Fruit fly (Drosophila melanogaster) whole organism, adult: ENCODE data around the gene KP78b.

ENCODE experiments used
- CG11617 ChIP-seq: fragments of 200-800 bp; sonication (Bioruptor generic); optimal IDR thresholded peaks from 2 replicates; lab custom pipeline; 2017; ENCODE audit warnings: mild to moderate bottlenecking, missing biosample characterization, missing genetic modification reagents, missing genetic modification characterization
- CG12768 ChIP-seq: fragments of 200-800 bp; sonication (Bioruptor generic); optimal IDR thresholded peaks from 2 replicates; lab custom pipeline; 2017; ENCODE audit warnings: missing biosample characterization, missing genetic modification characterization, mild to moderate bottlenecking, moderate library complexity, missing genetic modification reagents
- CG14711 ChIP-seq: fragments of 200-800 bp; sonication (Bioruptor generic); optimal IDR thresholded peaks from 2 replicates; lab custom pipeline; 2018; ENCODE audit warnings: missing biosample characterization, mild to moderate bottlenecking, missing genetic modification characterization, moderate library complexity
- CG1620 ChIP-seq: fragments of 200-800 bp; sonication (Bioruptor generic); optimal IDR thresholded peaks from 2 replicates; lab custom pipeline; 2016; ENCODE audit warnings: missing biosample characterization, missing genetic modification characterization
- CG33017 ChIP-seq: fragments of 200-800 bp; sonication (Bioruptor generic); optimal IDR thresholded peaks from 2 replicates; lab custom pipeline; 2018; ENCODE audit warnings: missing biosample characterization, mild to moderate bottlenecking, missing genetic modification characterization, moderate library complexity
- CG5204 ChIP-seq: fragments of 200-800 bp; sonication (Bioruptor generic); optimal IDR thresholded peaks from 2 replicates; lab custom pipeline; 2016; ENCODE audit warnings: missing biosample characterization, missing genetic modification characterization
- CG7045 ChIP-seq: fragments of 200-800 bp; sonication (Bioruptor generic); optimal IDR thresholded peaks from 2 replicates; lab custom pipeline; 2017; ENCODE audit warnings: missing biosample characterization, mild to moderate bottlenecking, missing genetic modification characterization
- CG7101 ChIP-seq: fragments of 200-800 bp; sonication (Bioruptor generic); optimal IDR thresholded peaks from 2 replicates; lab custom pipeline; 2018; ENCODE audit warnings: missing biosample characterization, mild to moderate bottlenecking, missing genetic modification characterization, moderate library complexity
- Clk ChIP-seq: fragments of 200-800 bp; sonication (Bioruptor generic); optimal IDR thresholded peaks from 2 replicates; lab custom pipeline; 2017; ENCODE audit warnings: missing biosample characterization, missing genetic modification characterization
- Crg-1 ChIP-seq: fragments of 200-800 bp; sonication (Bioruptor generic); optimal IDR thresholded peaks from 2 replicates; lab custom pipeline; 2016; ENCODE audit warnings: missing biosample characterization, missing genetic modification characterization
- Hr96 ChIP-seq: fragments of 200-800 bp; sonication (Bioruptor generic); optimal IDR thresholded peaks from 2 replicates; lab custom pipeline; 2016; ENCODE audit warnings: missing biosample characterization, missing genetic modification characterization
- Mnt ChIP-seq: fragments of 200-800 bp; sonication (Bioruptor generic); optimal IDR thresholded peaks from 2 replicates; lab custom pipeline; 2016; ENCODE audit warnings: missing biosample characterization, mild to moderate bottlenecking, missing genetic modification characterization
- bab1 ChIP-seq: fragments of 200-800 bp; sonication (Bioruptor generic); optimal IDR thresholded peaks from 3 replicates; lab custom pipeline; 2019; ENCODE audit warnings: missing biosample characterization, mild to moderate bottlenecking, missing genetic modification characterization, moderate library complexity
- cic ChIP-seq: fragments of 200-800 bp; sonication (Bioruptor generic); optimal IDR thresholded peaks from 2 replicates; lab custom pipeline; 2017; ENCODE audit warnings: missing biosample characterization, mild to moderate bottlenecking, missing genetic modification characterization, moderate library complexity
- cnc ChIP-seq, 2 experiments: fragments of >200 bp; optimal IDR thresholded peaks; 2 replicates each; lab custom pipeline; 2017
- kay ChIP-seq: fragments of 200-800 bp; sonication (Bioruptor generic); peaks from one replicate; lab custom pipeline; 2016; ENCODE audit warnings: missing biosample characterization, missing genetic modification characterization, borderline replicate concordance
- ovo ChIP-seq: fragments of 200-800 bp; sonication (Bioruptor generic); optimal IDR thresholded peaks from 2 replicates; lab custom pipeline; 2016; ENCODE audit warnings: missing biosample characterization, missing genetic modification characterization
- pad ChIP-seq: fragments of 200-800 bp; sonication (Bioruptor generic); optimal IDR thresholded peaks from 3 replicates; lab custom pipeline; 2017; ENCODE audit warnings: missing biosample characterization, missing genetic modification characterization, mild to moderate bottlenecking, moderate library complexity, missing genetic modification reagents
- tj ChIP-seq: fragments of 200-800 bp; sonication (Bioruptor generic); optimal IDR thresholded peaks from 3 replicates; lab custom pipeline; 2017; ENCODE audit warnings: missing biosample characterization, mild to moderate bottlenecking, missing genetic modification characterization, moderate library complexity
- toe ChIP-seq: fragments of 200-800 bp; sonication (Bioruptor generic); optimal IDR thresholded peaks from 2 replicates; lab custom pipeline; 2016; ENCODE audit warnings: missing biosample characterization, missing genetic modification characterization

Gene KP78b

dm6 chr3R:11351721-11352481 lies 1.0 kb downstream of the KP78b start:
- TF ChIP-seq toe (GFP tag; lab: Kevin White, UChicago) (no peak), cnc (optimal IDR thresholded peaks at IDR 0.05; lab: Kevin White, UChicago) (no peak), Clk (GFP tag; lab: Kevin White, UChicago) (no peak), CG1620 (no peak), CG33017 (tag; lab: Kevin White, UChicago) (no peak), CG11617 (GFP tag; lab: Kevin White, UChicago) (no peak), CG5204 (GFP tag; lab: Kevin White, UChicago) (no peak), cic (no peak), ovo (no peak), CG7045 (GFP tag; lab: Kevin White, UChicago) (no peak), CG12768 (no peak), tj (GFP tag; lab: Kevin White, UChicago) (no peak), Mnt (GFP tag; lab: Kevin White, UChicago) (no peak), CG14711 (tag; lab: Kevin White, UChicago) (no peak)

dm6 chr3R:11351280-11351679 lies 1.7 kb downstream of the KP78b start:
- TF ChIP-seq CG12768 (no peak), kay (GFP tag; lab: Kevin White, UChicago) (no peak), cic (no peak), pad (GFP tag; lab: Kevin White, UChicago) (no peak), tj (GFP tag; lab: Kevin White, UChicago) (no peak), CG7045 (GFP tag; lab: Kevin White, UChicago) (no peak), ovo (no peak), CG11617 (GFP tag; lab: Kevin White, UChicago) (no peak), CG7101 (no peak), CG1620 (no peak), CG14711 (tag; lab: Kevin White, UChicago) (no peak), Hr96 (GFP tag; lab: Kevin White, UChicago) (no peak), toe (GFP tag; lab: Kevin White, UChicago) (no peak), cnc (optimal IDR thresholded peaks at IDR 0.05; lab: Kevin White, UChicago) (no peak), CG5204 (GFP tag; lab: Kevin White, UChicago) (no peak), bab1 (GFP tag; lab: Kevin White, UChicago) (no peak), CG33017 (tag; lab: Kevin White, UChicago) (no peak), Mnt (GFP tag; lab: Kevin White, UChicago) (no peak), Clk (GFP tag; lab: Kevin White, UChicago) (no peak), Crg-1 (GFP tag; lab: Kevin White, UChicago) (no peak)

dm6 chr3R:11350741-11351140 lies 2.2 kb downstream of the KP78b start:
- TF ChIP-seq CG5204 (GFP tag; lab: Kevin White, UChicago) (no peak), ovo (no peak), Crg-1 (GFP tag; lab: Kevin White, UChicago) (no peak), CG11617 (GFP tag; lab: Kevin White, UChicago) (no peak), pad (GFP tag; lab: Kevin White, UChicago) (no peak), cnc (optimal IDR thresholded peaks at IDR 0.05; lab: Kevin White, UChicago) (no peak), Mnt (GFP tag; lab: Kevin White, UChicago) (no peak)

DNA sequence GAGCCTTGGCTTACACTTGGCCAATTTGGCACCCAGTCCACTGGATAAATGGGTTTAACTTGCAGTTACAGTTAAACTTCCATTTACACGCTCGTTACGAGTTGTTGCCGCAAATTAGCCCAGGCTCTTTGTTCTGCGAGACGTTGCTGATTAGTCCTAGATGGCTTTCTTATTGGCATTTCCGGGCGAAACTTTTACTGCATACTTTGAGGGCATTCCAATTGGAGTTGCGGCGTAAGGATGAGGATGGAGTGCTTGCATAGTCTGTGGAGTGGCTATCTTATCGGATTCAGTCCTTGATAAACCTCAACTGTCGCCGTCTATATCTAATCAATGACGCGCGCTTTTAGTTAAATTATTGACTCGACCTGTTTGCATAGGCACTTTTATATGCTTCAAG lies 8.0 kb downstream of the KP78b start:
- TF ChIP-seq kay (GFP tag; lab: Kevin White, UChicago) (peak; percentile 18), CG5204 (GFP tag; lab: Kevin White, UChicago) (no peak)

dm6 chr3R:11343966-11344365 lies 9.0 kb downstream of the KP78b start:
- TF ChIP-seq CG11617 (GFP tag; lab: Kevin White, UChicago): no peak
- TF ChIP-seq CG5204 (GFP tag; lab: Kevin White, UChicago): no peak
- no peak for TF ChIP-seq Crg-1 (GFP tag; lab: Kevin White, UChicago)
- TF ChIP-seq Clk (GFP tag; lab: Kevin White, UChicago): no peak
- TF ChIP-seq CG7101: no peak
- no peak for TF ChIP-seq tj (GFP tag; lab: Kevin White, UChicago)
- no peak for TF ChIP-seq toe (GFP tag; lab: Kevin White, UChicago)
- no peak for TF ChIP-seq ovo
- no peak for TF ChIP-seq pad (GFP tag; lab: Kevin White, UChicago)
- no peak for TF ChIP-seq cnc (optimal IDR thresholded peaks at IDR 0.05; lab: Kevin White, UChicago)
- no peak for TF ChIP-seq Mnt (GFP tag; lab: Kevin White, UChicago)
- TF ChIP-seq Hr96 (GFP tag; lab: Kevin White, UChicago): no peak
- no peak for TF ChIP-seq CG7045 (GFP tag; lab: Kevin White, UChicago)
- TF ChIP-seq cic: no peak
- no peak for TF ChIP-seq CG33017 (tag; lab: Kevin White, UChicago)
- TF ChIP-seq CG14711 (tag; lab: Kevin White, UChicago): no peak
- TF ChIP-seq kay (GFP tag; lab: Kevin White, UChicago): no peak
- TF ChIP-seq CG12768: no peak
- no peak for TF ChIP-seq bab1 (GFP tag; lab: Kevin White, UChicago)
- no peak for TF ChIP-seq CG1620

DNA sequence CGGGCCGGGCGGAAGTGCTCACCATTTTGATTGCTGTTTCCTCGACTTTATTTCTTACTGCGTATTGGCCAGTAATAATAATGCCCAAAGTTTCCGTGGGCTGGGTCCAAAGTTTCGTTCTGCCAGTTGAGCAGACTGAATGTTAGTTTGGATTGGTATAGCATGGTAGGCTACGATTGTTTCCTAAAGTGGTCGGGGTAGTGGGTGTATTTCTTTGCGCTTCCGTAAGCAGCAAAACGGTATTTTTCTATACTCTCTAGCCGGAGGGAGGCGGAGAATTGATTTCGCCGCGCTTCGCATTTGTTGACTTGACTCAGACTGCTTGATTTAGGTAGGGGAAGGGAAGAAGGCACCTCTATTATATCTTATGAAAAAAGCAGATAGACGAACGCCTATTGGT lies 9.5 kb downstream of the KP78b start:
- TF ChIP-seq bab1 (GFP tag; lab: Kevin White, UChicago) (no peak), Crg-1 (GFP tag; lab: Kevin White, UChicago) (no peak)
